Worm (Caenorhabditis elegans): ENCODE measurements around the gene wrt-10.

wrt-10 gene

DNA sequence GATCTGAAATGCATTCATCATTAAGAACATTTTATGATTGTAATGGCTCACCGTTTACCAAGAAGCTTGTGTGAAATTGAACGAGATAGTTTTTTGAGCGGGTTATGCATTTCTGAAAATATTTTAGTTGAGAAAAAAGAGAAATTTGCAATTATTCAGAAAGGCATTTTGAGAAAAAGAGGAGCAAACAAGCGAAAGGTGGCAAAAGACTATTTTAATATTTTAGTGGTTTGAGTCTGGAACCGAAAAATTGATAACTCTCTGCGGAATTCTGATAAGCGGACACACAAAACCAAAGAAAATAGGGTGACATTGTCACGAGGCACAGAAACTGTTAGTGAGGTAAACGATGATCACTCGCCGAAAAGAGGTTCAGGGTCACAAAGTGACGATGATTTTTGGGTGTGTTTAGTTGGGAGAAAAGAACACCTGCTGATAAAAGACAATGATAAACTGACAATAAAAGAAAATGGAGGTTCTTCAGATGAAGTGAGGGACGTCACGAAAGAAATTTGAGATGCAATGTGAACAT is 20.4 kb upstream of the wrt-10 start (continued):
- no peak for TF ChIP-seq sox-4 (tag; optimal IDR thresholded peaks at IDR 0.05)
- TF ChIP-seq irx-1 (tag; optimal IDR thresholded peaks at IDR 0.05) = no peak
- TF ChIP-seq mdl-1 (tag; optimal IDR thresholded peaks at IDR 0.05) = peak in 1 of 2 experiments; percentile 39
- peak; percentile 37 for TF ChIP-seq nhr-90 (tag; optimal IDR thresholded peaks at IDR 0.05; ENCODE audit: poor library complexity)
- peak; percentile 45 for TF ChIP-seq nhr-71 (tag; optimal IDR thresholded peaks at IDR 0.05)
- TF ChIP-seq snu-23 (GFP tag; optimal IDR thresholded peaks at IDR 0.05) = peak; percentile 33
- peak; percentile 70 for TF ChIP-seq lin-14 (GFP tag; optimal IDR thresholded peaks at IDR 0.05)
- TF ChIP-seq fkh-8 (tag; optimal IDR thresholded peaks at IDR 0.05) = no peak
- TF ChIP-seq ceh-8 (GFP tag; optimal IDR thresholded peaks at IDR 0.05) = no peak
- peak; percentile 2 for TF ChIP-seq skn-1 (tag; optimal IDR thresholded peaks at IDR 0.05)
- peak in 1 of 2 experiments; percentile 64 for TF ChIP-seq lin-35 (GFP tag; optimal IDR thresholded peaks at IDR 0.05)
- TF ChIP-seq pqm-1 (tag; optimal IDR thresholded peaks at IDR 0.05) = peak; percentile 32
- TF ChIP-seq sup-37 (GFP tag; optimal IDR thresholded peaks at IDR 0.05) = no peak
- TF ChIP-seq lin-15B (tag; optimal IDR thresholded peaks at IDR 0.05) = no peak
- TF ChIP-seq nhr-85 (tag) = peak; percentile 53

DNA sequence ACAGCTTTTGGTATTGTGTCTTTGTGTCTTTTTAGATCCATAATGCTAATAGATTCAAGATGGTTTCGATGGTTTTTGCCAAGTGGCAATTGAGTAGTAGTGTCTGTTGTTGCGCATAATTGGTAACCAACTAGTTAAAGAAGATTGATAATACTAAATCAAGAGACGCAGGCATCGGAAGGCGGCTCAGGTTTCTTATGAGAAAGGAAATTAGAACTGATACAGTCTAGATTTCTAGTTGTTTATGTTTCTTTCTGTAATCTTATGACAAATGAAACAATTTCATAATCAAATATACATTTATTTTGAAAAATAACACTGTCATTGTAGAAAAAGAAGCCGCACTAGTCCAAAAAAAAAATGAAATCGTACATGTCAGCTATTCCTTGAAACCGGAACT is 19.4 kb upstream of the wrt-10 start, which contains the start of gene ZK1290.10:
TSS of gene ZK1290.10 (minus strand) at position 101 of the 400 bp plus-strand sequence.
- TF ChIP-seq nhr-76 (tag; optimal IDR thresholded peaks at IDR 0.05) = no peak
- no peak for TF ChIP-seq nhr-77 (tag; optimal IDR thresholded peaks at IDR 0.05)
- TF ChIP-seq snu-23 (GFP tag; optimal IDR thresholded peaks at IDR 0.05) = no peak
- TF ChIP-seq C34B4.2 (tag; optimal IDR thresholded peaks at IDR 0.05) = no peak
- TF ChIP-seq Y116A8C.19 (tag; optimal IDR thresholded peaks at IDR 0.05; ENCODE audit: borderline replicate concordance) = no peak
- no peak for TF ChIP-seq ceh-88 (GFP tag; IDR thresholded peaks at IDR 0.05)
- TF ChIP-seq lin-14 (GFP tag; optimal IDR thresholded peaks at IDR 0.05) = no peak
- no peak for TF ChIP-seq pax-3 (tag; optimal IDR thresholded peaks at IDR 0.05)
- TF ChIP-seq pqm-1 (tag; optimal IDR thresholded peaks at IDR 0.05) = no peak
- no peak for TF ChIP-seq ceh-8 (GFP tag; optimal IDR thresholded peaks at IDR 0.05)
- TF ChIP-seq ztf-11 (tag; optimal IDR thresholded peaks at IDR 0.05) = no peak
- no peak for TF ChIP-seq hpl-2 (GFP tag; optimal IDR thresholded peaks at IDR 0.05)
- TF ChIP-seq mep-1 (tag; optimal IDR thresholded peaks at IDR 0.05) = no peak
- no peak for TF ChIP-seq C04F5.9 (tag; optimal IDR thresholded peaks at IDR 0.05)
- TF ChIP-seq jun-1 (tag; optimal IDR thresholded peaks at IDR 0.05) = no peak
- TF ChIP-seq nhr-71 (tag; optimal IDR thresholded peaks at IDR 0.05) = no peak
- no peak for TF ChIP-seq unc-98 (GFP tag; IDR thresholded peaks at IDR 0.05)
- no peak for TF ChIP-seq egl-27 (tag; optimal IDR thresholded peaks at IDR 0.05)
- TF ChIP-seq rnt-1 (tag; optimal IDR thresholded peaks at IDR 0.05) = no peak
- TF ChIP-seq lir-3 (tag; optimal IDR thresholded peaks at IDR 0.05; ENCODE audit: poor library complexity) = no peak

DNA sequence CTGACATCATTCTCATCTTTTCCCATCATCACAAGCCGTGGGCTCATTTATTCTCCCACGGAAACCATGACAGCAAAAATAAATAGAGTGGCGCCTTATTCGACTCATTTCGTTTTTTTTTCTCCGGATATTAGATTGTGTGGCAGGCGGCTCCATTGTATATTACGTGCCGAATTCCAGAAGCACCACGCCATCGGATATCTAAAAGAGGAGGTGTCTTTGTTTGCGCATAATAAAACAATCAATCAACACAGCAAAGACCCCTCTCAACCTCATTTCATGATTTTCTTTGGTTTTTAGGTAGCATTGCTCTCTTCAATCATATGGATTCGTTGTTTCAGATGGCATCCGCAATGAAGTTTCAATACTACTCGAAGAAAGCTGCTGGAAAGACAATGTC is 14.7 kb upstream of the wrt-10 start, which contains the start of gene tph-1:
TSS of gene tph-1 (plus strand) at position 301 of the 400 bp plus-strand sequence.
- no peak for TF ChIP-seq nhr-12 (tag; optimal IDR thresholded peaks at IDR 0.05)
- TF ChIP-seq alr-1 (tag; optimal IDR thresholded peaks at IDR 0.05; ENCODE audit: borderline replicate concordance) = no peak
- TF ChIP-seq ama-1 (optimal IDR thresholded peaks at IDR 0.05) = no peak
- TF ChIP-seq C16A3.4 (tag; optimal IDR thresholded peaks at IDR 0.05) = no peak
- no peak for TF ChIP-seq ceh-88 (GFP tag; IDR thresholded peaks at IDR 0.05)
- no peak for TF ChIP-seq dsc-1 (tag; optimal IDR thresholded peaks at IDR 0.05)

DNA sequence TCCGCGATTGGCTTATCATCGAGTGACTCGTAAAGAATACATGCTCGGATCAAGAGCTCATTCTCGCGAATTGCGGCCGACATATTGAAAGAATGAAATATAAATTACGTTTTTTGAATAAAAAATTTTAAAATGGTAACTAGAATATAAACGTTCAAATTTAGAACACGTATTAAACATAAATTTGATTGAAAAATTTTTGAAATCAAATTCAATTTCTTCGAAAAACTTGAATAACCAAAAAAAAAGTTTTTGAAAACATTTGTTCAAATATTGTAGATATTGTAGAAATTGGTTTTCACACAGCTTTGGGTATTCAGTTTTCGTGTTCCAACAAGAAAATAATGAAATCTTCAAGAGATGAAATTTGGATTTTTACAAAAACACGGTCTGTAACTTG is 13.7 kb upstream of the wrt-10 start, which contains the start of gene fbxa-224:
TSS of gene fbxa-224 (minus strand) at position 101 of the 400 bp plus-strand sequence.
- TF ChIP-seq sox-4 (tag; optimal IDR thresholded peaks at IDR 0.05) = no peak
- TF ChIP-seq mep-1 (tag; optimal IDR thresholded peaks at IDR 0.05) = no peak
